Worm (Caenorhabditis elegans): Measurements from ENCODE around the gene C08E8.4.

C08E8.4 gene

DNA sequence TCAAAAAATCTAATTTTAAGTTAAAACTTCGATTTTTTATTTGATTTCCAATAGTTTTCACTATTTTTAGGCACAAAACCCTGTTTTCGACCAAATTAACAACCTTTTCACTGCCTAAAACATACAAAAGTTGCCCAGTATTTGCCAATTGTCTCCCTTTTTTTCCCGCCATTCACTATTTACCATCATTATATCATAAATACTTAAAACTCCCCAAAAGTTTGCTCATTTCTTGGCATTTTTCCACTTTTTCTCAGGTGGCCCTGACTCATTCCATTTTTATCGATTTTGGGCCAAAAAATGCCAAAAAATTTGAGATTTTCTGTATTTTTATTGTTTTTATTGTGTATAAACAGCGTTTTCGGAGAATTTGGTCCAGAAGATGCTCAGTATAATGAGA, 42.4 kb downstream of the C08E8.4 start, which contains the start of gene txt-8:
Gene txt-8, plus strand, starts transcription at position 301 of the 400 bp plus-strand sequence.
- no peak for TF ChIP-seq dao-5 (tag; optimal IDR thresholded peaks at IDR 0.05)
- no peak for TF ChIP-seq W03F9.2 (tag; optimal IDR thresholded peaks at IDR 0.05)
- TF ChIP-seq him-1 (tag; optimal IDR thresholded peaks at IDR 0.05): no peak

DNA sequence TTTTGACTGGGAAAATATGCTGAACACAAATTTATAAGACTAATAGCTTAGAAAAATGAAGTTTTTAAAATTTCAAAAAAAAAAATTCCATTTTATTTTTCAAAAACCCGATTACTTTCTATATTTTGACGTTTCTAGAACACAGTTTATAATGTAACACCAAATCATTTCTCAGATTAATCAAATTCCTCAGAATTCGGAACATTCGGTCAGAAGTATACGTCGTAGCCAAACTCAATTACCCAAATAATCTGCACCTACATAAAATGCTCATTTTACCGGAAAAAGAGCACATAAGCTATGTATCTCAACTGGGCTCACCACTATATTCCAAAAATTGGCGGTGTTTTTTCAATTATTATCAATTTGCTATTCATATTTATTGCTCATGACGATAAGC, 49.2 kb downstream of the C08E8.4 start, which contains the start of gene srj-26:
Gene srj-26, plus strand, starts transcription at position 301 of the 400 bp plus-strand sequence.
- no peak for TF ChIP-seq W03F9.2 (tag; optimal IDR thresholded peaks at IDR 0.05)
- TF ChIP-seq him-1 (tag; optimal IDR thresholded peaks at IDR 0.05): no peak
- TF ChIP-seq dao-5 (tag; optimal IDR thresholded peaks at IDR 0.05): no peak

Measured in whole organism, L4/young adult.